Fruit fly (Drosophila melanogaster) whole organism, embryonic: ENCODE data around the gene CG42866.
A peak's percentile ranks its signal among the peaks of the same experiment; 100 is the strongest.

ENCODE experiments used
- CG10366 ChIP-seq: fragments of 200-800 bp; sonication (Bioruptor generic); IDR thresholded peaks from 2 replicates; pipeline ENCODE4 v1.3.6; 2022; ENCODE audit warnings: missing biosample characterization, missing genetic modification characterization
- CG10462 ChIP-seq: fragments of 200-800 bp; sonication (Bioruptor generic); optimal IDR thresholded peaks from 2 replicates; lab custom pipeline; 2016; ENCODE audit warnings: missing biosample characterization, missing genetic modification characterization
- CG11085 ChIP-seq: fragments of 200-800 bp; sonication (Bioruptor generic); IDR thresholded peaks from 2 replicates; pipeline ENCODE4 v1.3.6; 2022; ENCODE audit warnings: missing biosample characterization, missing genetic modification characterization
- CG11398 ChIP-seq: fragments of 200-800 bp; sonication (Bioruptor generic); optimal IDR thresholded peaks from 2 replicates; lab custom pipeline; 2016; ENCODE audit warnings: missing biosample characterization, missing genetic modification characterization
- CG12236 ChIP-seq: fragments of 200-800 bp; sonication (Bioruptor generic); optimal IDR thresholded peaks from 2 replicates; lab custom pipeline; 2016; ENCODE audit warnings: missing biosample characterization, missing genetic modification characterization
- CG13123 ChIP-seq: fragments of 200-800 bp; sonication (Bioruptor generic); optimal IDR thresholded peaks from 2 replicates; lab custom pipeline; 2016; ENCODE audit warnings: missing biosample characterization, missing genetic modification characterization
- CG13296 ChIP-seq: fragments of 200-800 bp; sonication (Bioruptor generic); optimal IDR thresholded peaks from 3 replicates; lab custom pipeline; 2018; ENCODE audit warnings: missing biosample characterization, mild to moderate bottlenecking, missing genetic modification characterization
- CG13894 ChIP-seq: fragments of 200-800 bp; sonication (Bioruptor generic); optimal IDR thresholded peaks from 3 replicates; lab custom pipeline; 2018; ENCODE audit warnings: missing biosample characterization, mild to moderate bottlenecking, missing genetic modification characterization, moderate library complexity
- CG2678 ChIP-seq: fragments of 200-800 bp; sonication (Bioruptor generic); optimal IDR thresholded peaks from 3 replicates; lab custom pipeline; 2019; ENCODE audit warnings: missing biosample characterization, mild to moderate bottlenecking, missing genetic modification characterization, moderate library complexity
- CG3163 ChIP-seq: fragments of 200-800 bp; sonication (Bioruptor generic); optimal IDR thresholded peaks from 3 replicates; lab custom pipeline; 2016; ENCODE audit warnings: missing biosample characterization, missing genetic modification characterization
- CG32772 ChIP-seq: fragments of 200-800 bp; sonication (Bioruptor generic); IDR thresholded peaks from 2 replicates; pipeline ENCODE4 v1.3.6; 2022; ENCODE audit warnings: missing biosample characterization, missing genetic modification characterization
- CG6689 ChIP-seq: fragments of 200-800 bp; sonication (Bioruptor generic); IDR thresholded peaks from 2 replicates; pipeline ENCODE4 v1.3.6; 2022; ENCODE audit warnings: missing biosample characterization, missing genetic modification characterization
- CG6765 ChIP-seq: fragments of 200-800 bp; sonication (Bioruptor generic); optimal IDR thresholded peaks from 3 replicates; lab custom pipeline; 2017; ENCODE audit warnings: missing biosample characterization, mild to moderate bottlenecking, missing genetic modification characterization
- CG6854 ChIP-seq: fragments of 200-800 bp; sonication (Bioruptor generic); optimal IDR thresholded peaks from 3 replicates; lab custom pipeline; 2017; ENCODE audit warnings: missing biosample characterization, mild to moderate bottlenecking, missing genetic modification characterization
- CG8478 ChIP-seq: fragments of >200 bp; optimal IDR thresholded peaks from 2 replicates; lab custom pipeline; 2018
- CG8944 ChIP-seq: fragments of 200-800 bp; sonication (Bioruptor generic); optimal IDR thresholded peaks from 3 replicates; lab custom pipeline; 2016; ENCODE audit warnings: missing biosample characterization, missing genetic modification characterization
- Chrac-16 ChIP-seq: fragments of 200-800 bp; sonication (Bioruptor generic); optimal IDR thresholded peaks from 3 replicates; lab custom pipeline; 2016; ENCODE audit warnings: missing biosample characterization, missing genetic modification characterization
- D ChIP-seq, 2 experiments: fragments of 200-800 bp in 1 of 2; fragments of >200 bp in 1 of 2; sonication (Bioruptor generic) in 1 of 2; optimal IDR thresholded peaks; 2 replicates in 1 of 2; 3 replicates in 1 of 2; lab custom pipeline; 2017; ENCODE audit warnings: mild to moderate bottlenecking in 1 of 2, missing biosample characterization in 1 of 2, missing genetic modification characterization in 1 of 2, missing genetic modification reagents in 1 of 2
- Dip3 ChIP-seq: fragments of 200-800 bp; sonication (Bioruptor generic); optimal IDR thresholded peaks from 3 replicates; lab custom pipeline; 2016; ENCODE audit warnings: missing biosample characterization, missing genetic modification characterization
- H15 ChIP-seq: fragments of 200-800 bp; sonication (Bioruptor generic); IDR thresholded peaks from 3 replicates; pipeline ENCODE4 v1.3.6; 2022; ENCODE audit warnings: missing biosample characterization, missing genetic modification characterization
- Hr51 ChIP-seq, 2 experiments: fragments of 200-800 bp; sonication (Bioruptor generic); optimal IDR thresholded peaks; 2 replicates in 1 of 2; 3 replicates in 1 of 2; lab custom pipeline; 2016 to 2018; ENCODE audit warnings: missing biosample characterization in 2 of 2, missing genetic modification characterization in 2 of 2, mild to moderate bottlenecking in 1 of 2, moderate library complexity in 1 of 2
- Meics ChIP-seq: fragments of 200-800 bp; sonication (Bioruptor generic); optimal IDR thresholded peaks from 2 replicates; lab custom pipeline; 2017; ENCODE audit warnings: missing biosample characterization, mild to moderate bottlenecking, missing genetic modification characterization
- NC2β ChIP-seq: fragments of 200-800 bp; sonication (Bioruptor generic); optimal IDR thresholded peaks from 2 replicates; lab custom pipeline; 2016; ENCODE audit warnings: missing biosample characterization, missing genetic modification characterization
- NfI ChIP-seq: fragments of 200-800 bp; sonication (Bioruptor generic); optimal IDR thresholded peaks from 3 replicates; lab custom pipeline; 2018; ENCODE audit warnings: missing biosample characterization, mild to moderate bottlenecking, missing genetic modification characterization, moderate library complexity
- Pdp1 ChIP-seq, 2 experiments: fragments of 200-800 bp; sonication (Bioruptor generic); optimal IDR thresholded peaks; 3 replicates each; lab custom pipeline; 2016; ENCODE audit warnings: missing biosample characterization in 2 of 2, missing genetic modification characterization in 2 of 2, mild to moderate bottlenecking in 1 of 2, moderate library complexity in 1 of 2
- Ravus ChIP-seq: fragments of 200-800 bp; sonication (Bioruptor generic); IDR thresholded peaks from 2 replicates; pipeline ENCODE4 v1.3.6; 2022; ENCODE audit warnings: missing biosample characterization, missing genetic modification characterization
- TFAM ChIP-seq: fragments of 200-800 bp; sonication (Bioruptor generic); optimal IDR thresholded peaks from 2 replicates; lab custom pipeline; 2017; ENCODE audit warnings: missing biosample characterization, missing genetic modification characterization, inconsistent platforms
- Vsx1 ChIP-seq: fragments of 200-800 bp; sonication (Bioruptor generic); optimal IDR thresholded peaks from 2 replicates; lab custom pipeline; 2017; ENCODE audit warnings: missing biosample characterization, mild to moderate bottlenecking, missing genetic modification characterization, missing genetic modification reagents
- Xrp1 ChIP-seq: fragments of 200-800 bp; sonication (Bioruptor generic); IDR thresholded peaks from 2 replicates; pipeline ENCODE4 v1.3.6; 2022; ENCODE audit warnings: missing biosample characterization, missing genetic modification characterization
- ap ChIP-seq: fragments of 200-800 bp; sonication (Bioruptor generic); IDR thresholded peaks from 2 replicates; pipeline ENCODE4 v1.3.6; 2022; ENCODE audit warnings: missing biosample characterization, missing genetic modification characterization
- bigmax ChIP-seq: fragments of 200-800 bp; sonication (Bioruptor generic); optimal IDR thresholded peaks from 2 replicates; lab custom pipeline; 2018; ENCODE audit warnings: missing biosample characterization, mild to moderate bottlenecking, missing genetic modification characterization
- bsh ChIP-seq, 2 experiments: fragments of 200-800 bp; sonication (Bioruptor generic); optimal IDR thresholded peaks; 2 replicates each; lab custom pipeline; 2017 to 2018; ENCODE audit warnings: mild to moderate bottlenecking in 2 of 2, missing biosample characterization in 2 of 2, missing genetic modification characterization in 2 of 2, moderate library complexity in 1 of 2
- cato ChIP-seq: fragments of 200-800 bp; sonication (Bioruptor generic); optimal IDR thresholded peaks from 2 replicates; lab custom pipeline; 2016; ENCODE audit warnings: missing biosample characterization, missing genetic modification characterization, borderline replicate concordance
- corto ChIP-seq: fragments of 200-800 bp; sonication (Bioruptor generic); optimal IDR thresholded peaks from 2 replicates; lab custom pipeline; 2016; ENCODE audit warnings: missing biosample characterization, mild to moderate bottlenecking, missing genetic modification characterization, moderate library complexity
- crol ChIP-seq: fragments of 200-800 bp; sonication (Bioruptor generic); IDR thresholded peaks from 2 replicates; pipeline ENCODE4 v1.3.6; 2022; ENCODE audit warnings: missing biosample characterization, missing genetic modification characterization
- dmrt11E ChIP-seq: fragments of 200-800 bp; sonication (Bioruptor generic); optimal IDR thresholded peaks from 3 replicates; lab custom pipeline; 2018; ENCODE audit warnings: missing biosample characterization, mild to moderate bottlenecking, missing genetic modification characterization, moderate library complexity
- dpn ChIP-seq, 2 experiments: fragments of 200-800 bp; sonication (Bioruptor generic); optimal IDR thresholded peaks; 3 replicates each; lab custom pipeline; 2016; ENCODE audit warnings: missing biosample characterization in 2 of 2, missing genetic modification characterization in 2 of 2
- dysf ChIP-seq: fragments of 200-800 bp; sonication (Bioruptor generic); IDR thresholded peaks from 3 replicates; pipeline ENCODE4 v1.3.6; 2022; ENCODE audit warnings: missing biosample characterization, missing genetic modification characterization
- exex ChIP-seq: fragments of 200-800 bp; sonication (Bioruptor generic); optimal IDR thresholded peaks from 4 replicates; lab custom pipeline; 2018; ENCODE audit warnings: missing biosample characterization, mild to moderate bottlenecking, missing genetic modification characterization, moderate library complexity
- gcm ChIP-seq: fragments of 200-800 bp; sonication (Bioruptor generic); optimal IDR thresholded peaks from 2 replicates; lab custom pipeline; 2019; ENCODE audit warnings: missing biosample characterization, mild to moderate bottlenecking, missing genetic modification characterization, moderate library complexity
- her ChIP-seq: fragments of 200-800 bp; sonication (Bioruptor generic); optimal IDR thresholded peaks from 2 replicates; lab custom pipeline; 2016; ENCODE audit warnings: missing biosample characterization, missing genetic modification characterization
- kah ChIP-seq: fragments of 200-800 bp; sonication (Bioruptor generic); optimal IDR thresholded peaks from 2 replicates; lab custom pipeline; 2018; ENCODE audit warnings: missing biosample characterization, mild to moderate bottlenecking, missing genetic modification characterization
- lbe ChIP-seq: fragments of 200-800 bp; sonication (Bioruptor generic); optimal IDR thresholded peaks from 2 replicates; lab custom pipeline; 2016; ENCODE audit warnings: missing biosample characterization, mild to moderate bottlenecking, missing genetic modification characterization
- oc ChIP-seq: fragments of 200-800 bp; sonication (Bioruptor generic); optimal IDR thresholded peaks from 2 replicates; lab custom pipeline; 2018; ENCODE audit warnings: missing biosample characterization, mild to moderate bottlenecking, missing genetic modification characterization, moderate library complexity
- pan ChIP-seq, 4 experiments: fragments of >200 bp in 3 of 4; fragments of 200-800 bp in 1 of 4; sonication (Bioruptor generic) in 1 of 4; optimal IDR thresholded peaks in 3 of 4; IDR thresholded peaks in 1 of 4; 2 replicates each; pipeline versions ENCODE4 v1.3.6 to Lab custom; 2017 to 2022; ENCODE audit warnings: missing biosample characterization in 2 of 4, missing genetic modification characterization in 2 of 4, mixed read lengths in 1 of 4
- pita ChIP-seq: fragments of 200-800 bp; sonication (Bioruptor generic); optimal IDR thresholded peaks from 2 replicates; lab custom pipeline; 2017; ENCODE audit warnings: missing biosample characterization, mild to moderate bottlenecking, missing genetic modification characterization
- ro ChIP-seq: fragments of 200-800 bp; sonication (Bioruptor generic); IDR thresholded peaks from 2 replicates; pipeline ENCODE4 v1.3.6; 2022; ENCODE audit warnings: missing biosample characterization, missing genetic modification characterization
- slou ChIP-seq: fragments of 200-800 bp; sonication (Bioruptor generic); optimal IDR thresholded peaks from 3 replicates; lab custom pipeline; 2016; ENCODE audit warnings: missing biosample characterization, missing genetic modification characterization
- sob ChIP-seq: fragments of 200-800 bp; sonication (Bioruptor generic); IDR thresholded peaks from 2 replicates; pipeline ENCODE4 v1.3.6; 2022; ENCODE audit warnings: missing biosample characterization, missing genetic modification characterization
- tin ChIP-seq: fragments of 200-800 bp; sonication (Bioruptor generic); optimal IDR thresholded peaks from 3 replicates; lab custom pipeline; 2016; ENCODE audit warnings: missing biosample characterization, missing genetic modification characterization

Gene CG42866

DNA sequence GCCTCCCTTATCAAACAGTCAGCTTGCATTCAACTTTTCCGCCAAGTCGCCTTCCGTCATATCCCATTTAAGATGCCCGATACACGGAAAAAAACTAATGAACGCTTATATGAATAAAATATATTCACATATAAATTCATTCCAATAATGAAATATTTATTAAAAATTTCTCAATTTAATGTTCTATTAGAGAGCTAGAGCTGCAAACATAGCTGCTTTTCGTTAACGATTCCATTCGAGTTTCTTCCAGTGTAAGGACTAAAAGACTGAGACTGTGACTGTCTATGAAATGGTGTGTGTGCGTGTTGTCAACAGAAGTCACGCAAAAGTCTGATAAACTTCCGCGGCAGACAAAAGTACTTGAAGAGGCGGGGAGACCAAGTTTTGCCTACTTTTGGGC, 31.4 kb downstream of the CG42866 start (continued):
- TF ChIP-seq bsh (GFP tag; optimal IDR thresholded peaks at IDR 0.05; lab: Kevin White, UChicago) = peak in 1 of 2 experiments; percentile 54
- TF ChIP-seq CG12236 = no peak
- TF ChIP-seq bigmax (GFP tag; lab: Kevin White, UChicago) = no peak
- TF ChIP-seq dmrt11E = peak; percentile 6
- TF ChIP-seq CG32772 (GFP tag; lab: Robert Waterston, UW) = peak; percentile 49; the same call in 1 of the 2 replicates
- peak; percentile 42 for TF ChIP-seq CG13296
- TF ChIP-seq CG10366 (GFP tag; lab: Robert Waterston, UW) = peak; percentile 28; the same call in 1 of the 2 replicates
- no peak for TF ChIP-seq sob
- peak; percentile 42 for TF ChIP-seq NfI (GFP tag; lab: Kevin White, UChicago)
- TF ChIP-seq exex (tag; lab: Kevin White, UChicago) = peak; percentile 6
- TF ChIP-seq tin = peak; percentile 19
- no peak for TF ChIP-seq pan (optimal IDR thresholded peaks at IDR 0.05; lab: Kevin White, UChicago)
- TF ChIP-seq pan (GFP tag; optimal IDR thresholded peaks at IDR 0.05 in 1 of 2, IDR thresholded peaks at IDR 0.05 in 1 of 2) = peak in 1 of 2 experiments; percentile 48
- 0 out of 2 replicates have a peak, but pooled peaks have one; percentile 19 for TF ChIP-seq ap
- no peak for TF ChIP-seq Dip3 (GFP tag; lab: Kevin White, UChicago)
- no peak for TF ChIP-seq oc (tag; lab: Kevin White, UChicago)
- TF ChIP-seq Chrac-16 = no peak
- no peak for TF ChIP-seq H15
- TF ChIP-seq Hr51 (GFP tag; optimal IDR thresholded peaks at IDR 0.05; lab: Kevin White, UChicago) = peak in 1 of 2 experiments; percentile 69
- no peak for TF ChIP-seq NC2β (GFP tag; lab: Kevin White, UChicago)
- peak; percentile 57 for TF ChIP-seq Meics (GFP tag; lab: Kevin White, UChicago)
- peak; percentile 30 for TF ChIP-seq CG6854 (GFP tag; lab: Kevin White, UChicago)
- TF ChIP-seq TFAM (GFP tag; lab: Kevin White, UChicago) = no peak
- peak; percentile 62 for TF ChIP-seq dysf (GFP tag; lab: Robert Waterston, UW)
- TF ChIP-seq CG11085 = no peak
- no peak for TF ChIP-seq gcm
- no peak for TF ChIP-seq Pdp1 (GFP tag; optimal IDR thresholded peaks at IDR 0.05; lab: Kevin White, UChicago)
- no peak for TF ChIP-seq D (optimal IDR thresholded peaks at IDR 0.05; lab: Kevin White, UChicago)
- peak; percentile 23 for TF ChIP-seq D (GFP tag; optimal IDR thresholded peaks at IDR 0.05; lab: Kevin White, UChicago)
- TF ChIP-seq corto (GFP tag; lab: Kevin White, UChicago) = no peak
- TF ChIP-seq CG13894 (tag; lab: Kevin White, UChicago) = peak; percentile 31
- TF ChIP-seq ro (GFP tag; lab: Robert Waterston, UW) = no peak
- no peak for TF ChIP-seq CG3163 (GFP tag; lab: Kevin White, UChicago)
- peak; percentile 3 for TF ChIP-seq kah
- TF ChIP-seq CG8478 (lab: Kevin White, UChicago) = no peak
- TF ChIP-seq pita (GFP tag; lab: Kevin White, UChicago) = no peak
- no peak for TF ChIP-seq lbe (GFP tag; lab: Kevin White, UChicago)
- no peak for TF ChIP-seq cato (GFP tag; lab: Kevin White, UChicago)
- no peak for TF ChIP-seq CG10462 (GFP tag; lab: Kevin White, UChicago)
- TF ChIP-seq CG2678 = peak; percentile 71
- TF ChIP-seq CG6765 (GFP tag; lab: Kevin White, UChicago) = peak; percentile 7
- peak; percentile 48; the same call in 1 of the 2 replicates for TF ChIP-seq Xrp1 (GFP tag; lab: Robert Waterston, UW)
- TF ChIP-seq her = no peak
- TF ChIP-seq Ravus (GFP tag; lab: Robert Waterston, UW) = no peak
- TF ChIP-seq CG6689 (GFP tag; lab: Robert Waterston, UW) = peak; percentile 65; the same call in 1 of the 2 replicates
- no peak for TF ChIP-seq CG11398
- no peak for TF ChIP-seq crol (GFP tag; lab: Robert Waterston, UW)
- TF ChIP-seq dpn (GFP tag; optimal IDR thresholded peaks at IDR 0.05; lab: Kevin White, UChicago) = peak in 1 of 2 experiments; percentile 34
- no peak for TF ChIP-seq Vsx1 (GFP tag; lab: Kevin White, UChicago)
- no peak for TF ChIP-seq CG8944 (GFP tag; lab: Kevin White, UChicago)
- TF ChIP-seq CG13123 (GFP tag; lab: Kevin White, UChicago) = no peak
- peak; percentile 10 for TF ChIP-seq slou (GFP tag; lab: Kevin White, UChicago)
